Fruit fly (Drosophila melanogaster): ENCODE data around the gene B9d2.

The B9d2 gene

DNA sequence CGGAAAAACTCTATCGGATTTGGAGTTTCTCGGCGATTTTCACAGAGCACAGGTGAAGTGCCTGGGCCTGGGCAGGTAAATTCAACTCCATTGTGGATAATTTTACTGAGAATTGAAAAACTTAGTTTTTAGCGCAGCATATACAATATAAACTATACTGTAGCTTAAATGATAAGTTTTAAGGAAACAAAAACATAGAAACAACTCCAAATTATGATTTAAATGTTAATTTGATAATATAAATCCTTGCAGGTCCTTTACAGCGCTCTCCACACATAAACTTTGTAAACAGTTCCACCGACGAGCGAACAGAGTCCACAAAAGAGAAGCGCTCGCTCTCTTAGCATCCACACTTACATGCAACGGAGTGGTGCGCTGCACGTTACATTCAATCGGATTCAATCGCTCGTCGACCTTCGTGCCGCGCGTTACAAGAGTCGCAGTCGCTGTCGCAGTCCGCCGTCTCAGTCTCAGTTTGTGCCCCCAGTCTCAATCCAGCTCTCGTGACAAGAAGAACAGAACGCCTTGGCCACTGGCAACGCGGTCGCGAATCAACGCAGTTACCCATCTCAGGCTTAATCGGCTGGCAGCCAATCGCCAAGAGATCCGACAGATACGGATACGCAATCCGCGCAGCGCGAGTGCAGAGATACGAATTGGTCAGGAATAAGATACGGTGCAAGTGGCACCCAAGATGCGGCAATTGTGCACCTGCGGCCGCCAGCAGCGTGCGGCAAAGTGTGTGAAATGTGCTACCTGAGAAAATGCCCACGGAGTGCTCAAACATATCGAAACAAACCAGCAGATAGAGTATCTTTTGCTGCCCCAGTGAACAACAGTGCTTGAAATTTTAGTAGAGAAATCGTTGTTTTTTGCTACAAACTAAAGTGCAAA, 48.5 kb upstream of the B9d2 start, which contains the start of gene smal (continued):
- peak; percentile 75; the same call in 2 of the 3 replicates for TF ChIP-seq Opbp (GFP tag; IDR thresholded peaks at IDR 0.05; ENCODE audit: partially characterized antibody)
- TF ChIP-seq gro (GFP tag; optimal IDR thresholded peaks at IDR 0.05): no peak
- TF ChIP-seq tin (GFP tag; optimal IDR thresholded peaks at IDR 0.05): peak; percentile 12
- TF ChIP-seq scrt (GFP tag; optimal IDR thresholded peaks at IDR 0.05): peak; percentile 27
- TF ChIP-seq dati (GFP tag; IDR thresholded peaks at IDR 0.05): no peak
- 0 out of 2 replicates have a peak, but pooled peaks have one; percentile 13 for TF ChIP-seq sna (GFP tag; IDR thresholded peaks at IDR 0.05; ENCODE audit: partially characterized antibody)
- TF ChIP-seq twi (tag; optimal IDR thresholded peaks at IDR 0.05): no peak
- 0 out of 3 replicates have a peak, but pooled peaks have one; percentile 32 for TF ChIP-seq sr (GFP tag; IDR thresholded peaks at IDR 0.05)
- peak; percentile 28; the same call in 1 of the 2 replicates for TF ChIP-seq CG17328 (GFP tag; IDR thresholded peaks at IDR 0.05)
- peak; percentile 82 for TF ChIP-seq ci (GFP tag; IDR thresholded peaks at IDR 0.05)
- peak; percentile 55 for TF ChIP-seq wek (GFP tag; optimal IDR thresholded peaks at IDR 0.05)
- peak; percentile 7 for TF ChIP-seq CG6254 (GFP tag; optimal IDR thresholded peaks at IDR 0.05)
- TF ChIP-seq CG17829 (tag; optimal IDR thresholded peaks at IDR 0.05): peak; percentile 54
- TF ChIP-seq stwl (tag; optimal IDR thresholded peaks at IDR 0.05): peak; percentile 16
- peak; percentile 20 for TF ChIP-seq her (GFP tag; optimal IDR thresholded peaks at IDR 0.05)
- TF ChIP-seq crol (GFP tag; IDR thresholded peaks at IDR 0.05): peak; percentile 37; the same call in 1 of the 2 replicates
- no peak for TF ChIP-seq CG30020 (tag; optimal IDR thresholded peaks at IDR 0.05)
- TF ChIP-seq CG5245 (GFP tag; optimal IDR thresholded peaks at IDR 0.05): peak; percentile 43
- peak; percentile 1 for TF ChIP-seq CG13775 (GFP tag; optimal IDR thresholded peaks at IDR 0.05)
- no peak for TF ChIP-seq lov (optimal IDR thresholded peaks at IDR 0.05)
- TF ChIP-seq lov (GFP tag; IDR thresholded peaks at IDR 0.05): peak; percentile 15; the same call in 1 of the 3 replicates
- peak; percentile 6 for TF ChIP-seq CG6854 (GFP tag; optimal IDR thresholded peaks at IDR 0.05)
- peak; percentile 70 to 88 for TF ChIP-seq Trl (optimal IDR thresholded peaks at IDR 0.05)
- peak; percentile 36 for TF ChIP-seq Trl (GFP tag; optimal IDR thresholded peaks at IDR 0.05)
- TF ChIP-seq pnt (GFP tag; optimal IDR thresholded peaks at IDR 0.05): no peak
- TF ChIP-seq luna (GFP tag; optimal IDR thresholded peaks at IDR 0.05): no peak
- peak; percentile 30 for TF ChIP-seq CG7271 (tag; optimal IDR thresholded peaks at IDR 0.05)
- peak; percentile 63 for TF ChIP-seq onecut (GFP tag; IDR thresholded peaks at IDR 0.05)
- TF ChIP-seq Dfd (GFP tag; optimal IDR thresholded peaks at IDR 0.05): no peak
- TF ChIP-seq CG6765 (GFP tag; optimal IDR thresholded peaks at IDR 0.05): peak; percentile 5

dm6 chr2L:6178118-6178739, 47.8 kb upstream of the B9d2 start:
- TF ChIP-seq CG12071 (GFP tag; optimal IDR thresholded peaks at IDR 0.05): no peak
- no peak for TF ChIP-seq fu2 (GFP tag; optimal IDR thresholded peaks at IDR 0.05)
- TF ChIP-seq Nf-YC (tag; optimal IDR thresholded peaks at IDR 0.05): peak; percentile 86
- TF ChIP-seq h (optimal IDR thresholded peaks at IDR 0.05): no peak
- no peak for TF ChIP-seq Hmr (GFP tag; optimal IDR thresholded peaks at IDR 0.05)
- TF ChIP-seq chif (GFP tag; optimal IDR thresholded peaks at IDR 0.05): no peak
- TF ChIP-seq CG12219 (GFP tag; optimal IDR thresholded peaks at IDR 0.05): no peak
- TF ChIP-seq Nf-YB (GFP tag; optimal IDR thresholded peaks at IDR 0.05): peak; percentile 93
- TF ChIP-seq pb (GFP tag; optimal IDR thresholded peaks at IDR 0.05): no peak
- no peak for TF ChIP-seq fd102C (GFP tag; optimal IDR thresholded peaks at IDR 0.05)
- TF ChIP-seq pum (GFP tag; optimal IDR thresholded peaks at IDR 0.05): no peak
- TF ChIP-seq ATbp (GFP tag; optimal IDR thresholded peaks at IDR 0.05): no peak
- TF ChIP-seq zen2 (GFP tag; IDR thresholded peaks at IDR 0.05; ENCODE audit: partially characterized antibody): peak; percentile 4; the same call in 1 of the 3 replicates
- no peak for TF ChIP-seq ind (GFP tag; optimal IDR thresholded peaks at IDR 0.05)
- no peak for TF ChIP-seq CG17186 (GFP tag; optimal IDR thresholded peaks at IDR 0.05)
- TF ChIP-seq CG7372 (GFP tag; IDR thresholded peaks at IDR 0.05): no peak
- no peak for TF ChIP-seq CG10979 (tag; optimal IDR thresholded peaks at IDR 0.05)
- peak; percentile 27 for TF ChIP-seq Med (GFP tag)
- peak; percentile 91 for TF ChIP-seq sug (tag; optimal IDR thresholded peaks at IDR 0.05)
- TF ChIP-seq ken (GFP tag; IDR thresholded peaks at IDR 0.05): 0 out of 3 replicates have a peak, but pooled peaks have one; percentile 15

Data from whole organism, embryonic.